Fruit fly (Drosophila melanogaster): Measurements from ENCODE around the gene CG12379.

- peak; percentile 52 for TF ChIP-seq CG8478 (optimal IDR thresholded peaks at IDR 0.05)
- TF ChIP-seq Dll (optimal IDR thresholded peaks at IDR 0.05): no peak
Measured at dm6 chrX:15709984-15710750, 23.6 kb downstream of the CG12379 start, which contains the start of the genes CG9281 and CG15601.

All from whole organism.